Worm (Caenorhabditis elegans) whole organism, L3 larva: ENCODE measurements around the gene Y41C4A.7.

Source experiments
- ZK546.5 ChIP-seq: sonication (generic microtip); optimal IDR thresholded peaks from 2 replicates; lab custom pipeline; 2017; ENCODE audit warnings: missing biosample characterization, missing genetic modification characterization
- ceh-16 ChIP-seq: sonication (generic microtip); optimal IDR thresholded peaks from 2 replicates; lab custom pipeline; 2017; ENCODE audit warnings: missing biosample characterization, missing genetic modification characterization
- ceh-28 ChIP-seq: fragments of 150-350 bp; optimal IDR thresholded peaks from 2 replicates; lab custom pipeline; 2014; ENCODE audit warnings: missing biosample characterization, missing genetic modification reagents, missing genetic modification characterization
- fkh-10 ChIP-seq: sonication (generic microtip); optimal IDR thresholded peaks from 2 replicates; lab custom pipeline; 2017; ENCODE audit warnings: missing biosample characterization, missing genetic modification reagents, missing genetic modification characterization
- fos-1 ChIP-seq: fragments of 150-350 bp; optimal IDR thresholded peaks from 2 replicates; lab custom pipeline; 2014; ENCODE audit warnings: missing biosample characterization, missing genetic modification characterization
- nhr-12 ChIP-seq: fragments of 150-350 bp; optimal IDR thresholded peaks from 2 replicates; lab custom pipeline; 2014; ENCODE audit warnings: missing biosample characterization, missing genetic modification characterization
- nhr-77 ChIP-seq: fragments of 150-350 bp; optimal IDR thresholded peaks from 2 replicates; lab custom pipeline; 2014; ENCODE audit warnings: missing biosample characterization, missing genetic modification characterization
- pha-4 ChIP-seq: fragments of 150-350 bp; optimal IDR thresholded peaks from 2 replicates; lab custom pipeline; 2014; ENCODE audit warnings: missing biosample characterization, missing genetic modification reagents, missing genetic modification characterization
- tbx-2 ChIP-seq: sonication (generic microtip); optimal IDR thresholded peaks from 2 replicates; lab custom pipeline; 2016; ENCODE audit warnings: mild to moderate bottlenecking, missing genetic modification characterization, missing compliant biosample characterization
- unc-39 ChIP-seq: sonication (generic microtip); optimal IDR thresholded peaks from 4 replicates; lab custom pipeline; 2017; ENCODE audit warnings: missing biosample characterization, missing genetic modification characterization
- ztf-11 ChIP-seq: fragments of 150-350 bp; optimal IDR thresholded peaks from 2 replicates; lab custom pipeline; 2014; ENCODE audit warnings: missing biosample characterization, missing genetic modification characterization

DNA sequence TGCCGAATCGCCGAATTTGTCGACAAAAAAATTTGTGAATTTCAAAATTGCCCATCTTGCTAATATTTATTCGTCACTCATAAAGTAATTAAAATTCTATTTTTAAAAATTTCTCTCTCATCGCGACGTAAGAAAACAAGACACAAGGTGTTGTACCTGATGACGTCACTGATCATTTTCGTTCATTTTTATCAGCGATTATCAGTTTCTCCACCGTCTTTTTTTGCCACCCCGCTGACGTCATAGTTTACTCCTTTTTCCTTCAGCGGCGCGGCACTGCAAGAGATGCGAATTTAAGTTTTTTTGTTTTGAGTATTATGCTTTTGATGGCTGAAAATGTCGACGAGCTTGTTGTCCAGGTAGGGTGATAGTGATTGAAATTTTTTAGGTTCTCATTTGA lies 13.9 kb upstream of the Y41C4A.7 start:
- TF ChIP-seq ztf-11 (tag; lab: Kevin White, UChicago) (no peak), ZK546.5 (tag; lab: Kevin White, UChicago) (no peak), pha-4 (tag; lab: Kevin White, UChicago) (peak; percentile 31), fkh-10 (GFP tag; lab: Kevin White, UChicago) (no peak), nhr-12 (tag; lab: Kevin White, UChicago) (no peak), tbx-2 (tag; lab: Kevin White, UChicago) (no peak), ceh-28 (tag; lab: Kevin White, UChicago) (peak; percentile 4), ceh-16 (no peak), fos-1 (tag; lab: Kevin White, UChicago) (no peak), nhr-77 (tag; lab: Kevin White, UChicago) (no peak), unc-39 (tag; lab: Kevin White, UChicago) (no peak)
